Worm (Caenorhabditis elegans) whole organism, L4 larva: Measurements from ENCODE around the gene M79.2.

Source experiments
- F10B5.3 ChIP-seq: sonication (generic microtip); optimal IDR thresholded peaks from 2 replicates; lab custom pipeline; 2016; ENCODE audit warnings: mild to moderate bottlenecking, missing genetic modification characterization, missing compliant biosample characterization
- F37D6.2 ChIP-seq: sonication (generic microtip); optimal IDR thresholded peaks from 2 replicates; lab custom pipeline; 2016; ENCODE audit warnings: mild to moderate bottlenecking, missing genetic modification characterization, missing compliant biosample characterization
- R02D3.7 ChIP-seq: fragments of 150-350 bp; sonication (generic microtip); optimal IDR thresholded peaks from 3 replicates; lab custom pipeline; 2014; ENCODE audit warnings: missing biosample characterization, missing genetic modification characterization
- T26A8.4 ChIP-seq: fragments of 200-800 bp; sonication (Bioruptor generic); IDR thresholded peaks from 2 replicates; pipeline ENCODE4 v1.3.6; 2022; ENCODE audit warnings: missing genetic modification characterization, missing compliant biosample characterization
- Y105C5A.15 ChIP-seq: fragments of 200-800 bp; sonication (Bioruptor generic); IDR thresholded peaks from 2 replicates; pipeline ENCODE4 v1.3.6; 2022; ENCODE audit warnings: missing genetic modification characterization, missing compliant biosample characterization
- Y75B8A.6 ChIP-seq: fragments of 200-800 bp; sonication (Bioruptor generic); IDR thresholded peaks from 2 replicates; pipeline ENCODE4 v1.3.6; 2022; ENCODE audit warnings: missing genetic modification reagents, missing genetic modification characterization, missing compliant biosample characterization
- aha-1 ChIP-seq: fragments of 150-350 bp; peaks from one replicate; lab custom pipeline; 2014; ENCODE audit warnings: missing biosample characterization, missing genetic modification characterization
- ceh-62 ChIP-seq: sonication (generic microtip); optimal IDR thresholded peaks from 2 replicates; lab custom pipeline; 2017; ENCODE audit warnings: missing biosample characterization, missing genetic modification characterization
- ctbp-1 ChIP-seq: fragments of 200-800 bp; sonication (Bioruptor generic); IDR thresholded peaks from 2 replicates; pipeline ENCODE4 v1.3.6; 2022; ENCODE audit warnings: missing genetic modification reagents, missing genetic modification characterization, missing compliant biosample characterization
- daf-12 ChIP-seq: fragments of 150-350 bp; optimal IDR thresholded peaks from 2 replicates; lab custom pipeline; 2014; ENCODE audit warnings: missing biosample characterization, missing genetic modification reagents, missing genetic modification characterization
- daf-16 ChIP-seq, 3 experiments: sonication (generic microtip); optimal IDR thresholded peaks; 2 replicates each; lab custom pipeline; 2016 to 2017; ENCODE audit warnings: missing genetic modification characterization in 3 of 3, missing genetic modification reagents in 3 of 3, mild to moderate bottlenecking in 2 of 3, missing compliant biosample characterization in 2 of 3, missing biosample characterization in 1 of 3, moderate library complexity in 1 of 3
- daf-8 ChIP-seq: fragments of 200-800 bp; sonication (Bioruptor generic); IDR thresholded peaks from 2 replicates; pipeline ENCODE4 v1.3.6; 2022; ENCODE audit warnings: missing genetic modification characterization, missing compliant biosample characterization
- dve-1 ChIP-seq: sonication (generic microtip); optimal IDR thresholded peaks from 2 replicates; lab custom pipeline; 2017; ENCODE audit warnings: antibody characterized with exemption, mild to moderate bottlenecking, missing genetic modification characterization, missing compliant biosample characterization; ENCODE audit not compliant: insufficient read depth
- egl-43 ChIP-seq: fragments of 200-800 bp; sonication (Bioruptor generic); IDR thresholded peaks from 2 replicates; pipeline ENCODE4 v1.3.6; 2022; ENCODE audit warnings: missing genetic modification reagents, missing genetic modification characterization, missing compliant biosample characterization
- fkh-10 ChIP-seq: fragments of 150-350 bp; optimal IDR thresholded peaks from 2 replicates; lab custom pipeline; 2014; ENCODE audit warnings: missing biosample characterization, missing genetic modification reagents, missing genetic modification characterization
- fos-1 ChIP-seq: fragments of 150-350 bp; optimal IDR thresholded peaks from 2 replicates; lab custom pipeline; 2014; ENCODE audit warnings: missing biosample characterization, missing genetic modification characterization
- hlh-11 ChIP-seq: fragments of 200-800 bp; sonication (Bioruptor generic); optimal IDR thresholded peaks from 2 replicates; lab custom pipeline; 2018; ENCODE audit warnings: mild to moderate bottlenecking, missing genetic modification characterization, missing compliant biosample characterization
- hlh-30 ChIP-seq: sonication (generic microtip); optimal IDR thresholded peaks from 2 replicates; lab custom pipeline; 2017; ENCODE audit warnings: antibody characterized with exemption, mild to moderate bottlenecking, missing genetic modification characterization, missing compliant biosample characterization; ENCODE audit not compliant: insufficient read depth
- lim-7 ChIP-seq: fragments of 200-800 bp; sonication (Bioruptor generic); IDR thresholded peaks from 2 replicates; pipeline ENCODE4 v1.3.6; 2022; ENCODE audit warnings: missing genetic modification characterization, missing compliant biosample characterization
- lin-1 ChIP-seq: fragments of 200-800 bp; sonication (Bioruptor generic); IDR thresholded peaks from 2 replicates; pipeline ENCODE4 v1.3.6; 2022; ENCODE audit warnings: missing genetic modification reagents, missing genetic modification characterization, missing compliant biosample characterization
- lin-15B ChIP-seq: fragments of 150-350 bp; sonication (generic microtip); optimal IDR thresholded peaks from 3 replicates; lab custom pipeline; 2014; ENCODE audit warnings: missing biosample characterization, missing genetic modification characterization
- lin-38 ChIP-seq: fragments of 200-800 bp; sonication (Bioruptor generic); IDR thresholded peaks from 2 replicates; pipeline ENCODE4 v1.3.6; 2022; ENCODE audit warnings: missing genetic modification reagents, missing genetic modification characterization, missing compliant biosample characterization
- lir-3 ChIP-seq: sonication (generic microtip); optimal IDR thresholded peaks from 2 replicates; lab custom pipeline; 2016; ENCODE audit warnings: mild to moderate bottlenecking, missing genetic modification characterization, missing compliant biosample characterization
- madf-5 ChIP-seq, 2 experiments: fragments of 200-800 bp; sonication (Bioruptor generic); IDR thresholded peaks; 2 replicates each; pipeline ENCODE4 v1.3.6; 2022; ENCODE audit warnings: missing compliant biosample characterization in 2 of 2, missing genetic modification characterization in 2 of 2
- mep-1 ChIP-seq: fragments of 150-350 bp; sonication (generic microtip); optimal IDR thresholded peaks from 3 replicates; lab custom pipeline; 2014; ENCODE audit warnings: missing biosample characterization, missing genetic modification characterization
- mes-2 ChIP-seq: sonication (generic microtip); optimal IDR thresholded peaks from 2 replicates; lab custom pipeline; 2016; ENCODE audit warnings: missing genotype, mild to moderate bottlenecking, missing genetic modification characterization, missing compliant biosample characterization; ENCODE audit not compliant: poor library complexity, severe bottlenecking
- nhr-11 ChIP-seq: fragments of 150-350 bp; optimal IDR thresholded peaks from 2 replicates; lab custom pipeline; 2014; ENCODE audit warnings: missing biosample characterization, missing genetic modification characterization
- nhr-111 ChIP-seq: fragments of 200-800 bp; sonication (Bioruptor generic); optimal IDR thresholded peaks from 2 replicates; lab custom pipeline; 2018; ENCODE audit warnings: mild to moderate bottlenecking, missing genetic modification characterization, missing compliant biosample characterization
- nhr-25 ChIP-seq: sonication (generic microtip); optimal IDR thresholded peaks from 2 replicates; lab custom pipeline; 2017; ENCODE audit warnings: missing genetic modification characterization, mild to moderate bottlenecking, missing compliant biosample characterization, antibody characterized with exemption, moderate library complexity, borderline replicate concordance; ENCODE audit not compliant: insufficient read depth
- nhr-28 ChIP-seq: fragments of 150-350 bp; optimal IDR thresholded peaks from 2 replicates; lab custom pipeline; 2014; ENCODE audit warnings: missing biosample characterization, missing genetic modification characterization
- nhr-41 ChIP-seq: fragments of 200-800 bp; sonication (Bioruptor generic); IDR thresholded peaks from 2 replicates; pipeline ENCODE4 v1.3.6; 2022; ENCODE audit warnings: missing genetic modification reagents, missing genetic modification characterization, missing compliant biosample characterization
- nhr-42 ChIP-seq: fragments of 200-800 bp; sonication (Bioruptor generic); IDR thresholded peaks from 2 replicates; pipeline ENCODE4 v1.3.6; 2022; ENCODE audit warnings: missing genetic modification characterization, missing compliant biosample characterization
- pha-4 ChIP-seq, 2 experiments: fragments of 150-350 bp in 1 of 2; fragments of 200-800 bp in 1 of 2; sonication (Bioruptor generic) in 1 of 2; IDR thresholded peaks in 1 of 2; optimal IDR thresholded peaks in 1 of 2; 2 replicates each; pipeline versions ENCODE4 v1.3.6 to Lab custom; 2014 to 2022; ENCODE audit warnings: missing genetic modification characterization in 2 of 2, missing genetic modification reagents in 2 of 2, missing biosample characterization in 1 of 2, missing compliant biosample characterization in 1 of 2
- php-3 ChIP-seq: fragments of 200-800 bp; sonication (Bioruptor generic); IDR thresholded peaks from 2 replicates; pipeline ENCODE4 v1.3.6; 2022; ENCODE audit warnings: missing genetic modification reagents, missing genetic modification characterization, missing compliant biosample characterization
- pqm-1 ChIP-seq: sonication (generic microtip); optimal IDR thresholded peaks from 2 replicates; lab custom pipeline; 2017; ENCODE audit warnings: missing biosample characterization, missing genetic modification characterization
- set-16 ChIP-seq: fragments of 200-800 bp; sonication (Bioruptor generic); IDR thresholded peaks from 2 replicates; pipeline ENCODE4 v1.3.6; 2022; ENCODE audit warnings: missing genetic modification reagents, missing genetic modification characterization, missing compliant biosample characterization
- skn-1 ChIP-seq: fragments of 150-350 bp; optimal IDR thresholded peaks from 2 replicates; lab custom pipeline; 2014; ENCODE audit warnings: missing biosample characterization, missing genetic modification characterization
- snpc-1.2 ChIP-seq: fragments of 200-800 bp; sonication (Bioruptor generic); IDR thresholded peaks from 2 replicates; pipeline ENCODE4 v1.3.6; 2022; ENCODE audit warnings: missing genetic modification reagents, missing genetic modification characterization, missing compliant biosample characterization
- tag-97 ChIP-seq: fragments of 200-800 bp; sonication (Bioruptor generic); IDR thresholded peaks from 2 replicates; pipeline ENCODE4 v1.3.6; 2022; ENCODE audit warnings: missing genetic modification characterization, missing compliant biosample characterization
- tra-1 ChIP-seq: fragments of 200-800 bp; sonication (Bioruptor generic); IDR thresholded peaks from 2 replicates; pipeline ENCODE4 v1.3.6; 2022; ENCODE audit warnings: missing genetic modification reagents, missing genetic modification characterization, missing compliant biosample characterization
- unc-130 ChIP-seq: sonication (generic microtip); optimal IDR thresholded peaks from 2 replicates; lab custom pipeline; 2016; ENCODE audit warnings: missing genetic modification reagents, missing genetic modification characterization, missing compliant biosample characterization
- unc-62 ChIP-seq, 3 experiments: fragments of 150-350 bp in 1 of 3; sonication (generic microtip); optimal IDR thresholded peaks in 2 of 3; peaks in 1 of 3; 1 replicate in 1 of 3; 2 replicates in 2 of 3; lab custom pipeline; 2014 to 2017; ENCODE audit warnings: missing biosample characterization in 3 of 3, missing genetic modification characterization in 3 of 3, missing genetic modification reagents in 3 of 3, missing genotype in 1 of 3
- vab-7 ChIP-seq: fragments of 200-800 bp; sonication (Bioruptor generic); IDR thresholded peaks from 2 replicates; pipeline ENCODE4 v1.3.6; 2022; ENCODE audit warnings: missing genetic modification reagents, missing genetic modification characterization, missing compliant biosample characterization
- zfp-2 ChIP-seq: sonication (generic microtip); optimal IDR thresholded peaks from 2 replicates; lab custom pipeline; 2016; ENCODE audit warnings: mild to moderate bottlenecking, missing genetic modification characterization, missing compliant biosample characterization
- zfp-3 ChIP-seq: fragments of 200-800 bp; sonication (Bioruptor generic); conservative IDR thresholded peaks from 2 replicates; pipeline ENCODE4 v1.3.6; 2022; ENCODE audit warnings: missing genetic modification reagents, missing genetic modification characterization, missing compliant biosample characterization
- zip-11 ChIP-seq: fragments of 200-800 bp; sonication (Bioruptor generic); IDR thresholded peaks from 2 replicates; pipeline ENCODE4 v1.3.6; 2022; ENCODE audit warnings: missing genetic modification characterization, missing compliant biosample characterization

M79.2 gene

ce11 chrX:10631873-10632272, 3.3 kb upstream of the M79.2 start:
- TF ChIP-seq zip-11 (GFP tag; lab: Robert Waterston, UW) (no peak), nhr-28 (tag; lab: Kevin White, UChicago) (peak; percentile 30), php-3 (GFP tag; lab: Robert Waterston, UW) (peak; percentile 86), daf-16 (GFP tag; optimal IDR thresholded peaks at IDR 0.05; lab: Kevin White, UChicago) (no peak), daf-16 (tag; optimal IDR thresholded peaks at IDR 0.05; lab: Kevin White, UChicago) (peak; percentile 96), mep-1 (tag; lab: Kevin White, UChicago) (no peak), dve-1 (peak; percentile 54), hlh-11 (peak; percentile 46), aha-1 (tag; lab: Kevin White, UChicago) (peak; percentile 77)

- TF ChIP-seq daf-8 (GFP tag; lab: Robert Waterston, UW) (no peak), ctbp-1 (GFP tag; lab: Robert Waterston, UW) (no peak), Y75B8A.6 (no peak), madf-5 (GFP tag; IDR thresholded peaks at IDR 0.05; lab: Robert Waterston, UW) (no peak), daf-16 (GFP tag; optimal IDR thresholded peaks at IDR 0.05; lab: Kevin White, UChicago) (no peak), daf-16 (tag; optimal IDR thresholded peaks at IDR 0.05; lab: Kevin White, UChicago) (peak; percentile 58), lin-38 (GFP tag; lab: Robert Waterston, UW) (no peak), skn-1 (tag; lab: Kevin White, UChicago) (no peak), aha-1 (tag; lab: Kevin White, UChicago) (peak; percentile 18), lir-3 (tag; lab: Kevin White, UChicago) (no peak), nhr-41 (GFP tag; lab: Robert Waterston, UW) (no peak), hlh-30 (peak; percentile 57), zfp-2 (tag; lab: Kevin White, UChicago) (no peak), unc-62 (GFP tag; optimal IDR thresholded peaks at IDR 0.05 in 1 of 2; lab: Kevin White, UChicago) (peak in 1 of 2 experiments; percentile 85), unc-62 (tag; optimal IDR thresholded peaks at IDR 0.05; lab: Kevin White, UChicago) (no peak), nhr-42 (GFP tag; lab: Robert Waterston, UW) (no peak), egl-43 (GFP tag; lab: Robert Waterston, UW) (no peak), lin-15B (tag; lab: Kevin White, UChicago) (no peak), tag-97 (no peak)
Measured at ce11 chrX:10630952-10631351, 2.3 kb upstream of the M79.2 start.

- TF ChIP-seq mes-2 (tag; lab: Kevin White, UChicago) (no peak), lin-1 (GFP tag; lab: Robert Waterston, UW) (no peak), nhr-111 (GFP tag; lab: Kevin White, UChicago) (no peak), fos-1 (tag; lab: Kevin White, UChicago) (no peak), tag-97 (no peak), F37D6.2 (tag; lab: Kevin White, UChicago) (no peak), pqm-1 (tag; lab: Kevin White, UChicago) (peak; percentile 56), set-16 (no peak), ceh-62 (tag; lab: Kevin White, UChicago) (no peak), pha-4 (GFP tag; IDR thresholded peaks at IDR 0.05; lab: Robert Waterston, UW) (no peak), pha-4 (tag; optimal IDR thresholded peaks at IDR 0.05; lab: Kevin White, UChicago) (no peak), F10B5.3 (tag; lab: Kevin White, UChicago) (no peak), snpc-1.2 (GFP tag; lab: Robert Waterston, UW) (no peak), tra-1 (GFP tag; lab: Robert Waterston, UW) (no peak), Y105C5A.15 (GFP tag; lab: Robert Waterston, UW) (no peak), nhr-25 (tag; lab: Kevin White, UChicago) (no peak), zfp-3 (GFP tag; lab: Robert Waterston, UW) (no peak), nhr-11 (no peak), fkh-10 (GFP tag; lab: Kevin White, UChicago) (no peak), vab-7 (GFP tag; lab: Robert Waterston, UW) (no peak), daf-12 (no peak), T26A8.4 (GFP tag; lab: Robert Waterston, UW) (no peak), php-3 (GFP tag; lab: Robert Waterston, UW) (peak; percentile 54; the same call in 1 of the 2 replicates), lim-7 (no peak), R02D3.7 (tag; lab: Kevin White, UChicago) (no peak), unc-130 (GFP tag; lab: Kevin White, UChicago) (no peak)
Measured at ce11 chrX:10630059-10630791, 1.6 kb upstream of the M79.2 start.
